Worm (Caenorhabditis elegans): ENCODE results near the gene Y57A10A.13.
A peak's percentile ranks its signal among the peaks of the same experiment; 100 is the strongest.

Y57A10A.13 gene

ce11 chrII:12184857-12185256, at the start of gene Y57A10A.13:
Y57A10A.13 (minus strand) TSS chrII:12184902.
- TF ChIP-seq nhr-84 (tag; optimal IDR thresholded peaks at IDR 0.05) (no peak), skn-1 (tag; optimal IDR thresholded peaks at IDR 0.05) (peak; percentile 15), efl-1 (optimal IDR thresholded peaks at IDR 0.05) (peak; percentile 58 to 80), efl-1 (GFP tag; optimal IDR thresholded peaks at IDR 0.05 in 1 of 2) (peak; percentile 84 to 98), Y116A8C.19 (tag; optimal IDR thresholded peaks at IDR 0.05; ENCODE audit: borderline replicate concordance) (no peak), xbp-1 (tag; optimal IDR thresholded peaks at IDR 0.05) (no peak), ceh-8 (GFP tag; optimal IDR thresholded peaks at IDR 0.05) (no peak), nhr-47 (tag; optimal IDR thresholded peaks at IDR 0.05) (no peak), zag-1 (tag; optimal IDR thresholded peaks at IDR 0.05) (no peak), snpc-4 (tag; optimal IDR thresholded peaks at IDR 0.05) (no peak), dpl-1 (GFP tag; optimal IDR thresholded peaks at IDR 0.05) (peak; percentile 72 to 87 (median 79)), blmp-1 (tag; optimal IDR thresholded peaks at IDR 0.05) (peak; percentile 13), rnt-1 (tag; optimal IDR thresholded peaks at IDR 0.05) (no peak), lsy-2 (tag; optimal IDR thresholded peaks at IDR 0.05) (peak; percentile 4 to 52), nhr-237 (tag; optimal IDR thresholded peaks at IDR 0.05) (no peak), nhr-28 (tag; optimal IDR thresholded peaks at IDR 0.05) (no peak), elt-2 (tag; optimal IDR thresholded peaks at IDR 0.05) (no peak), lin-35 (GFP tag; optimal IDR thresholded peaks at IDR 0.05) (peak; percentile 72 to 89)

ce11 chrII:12228005-12228404, 43.3 kb upstream of the Y57A10A.13 start, which contains the start of gene sinh-1:
sinh-1 (plus strand) TSS chrII:12228305.
- TF ChIP-seq nhr-90 (tag; optimal IDR thresholded peaks at IDR 0.05; ENCODE audit: poor library complexity) (no peak), aly-2 (tag; optimal IDR thresholded peaks at IDR 0.05) (no peak), zag-1 (tag; optimal IDR thresholded peaks at IDR 0.05) (no peak), ztf-11 (tag; optimal IDR thresholded peaks at IDR 0.05) (no peak), lin-39 (tag; optimal IDR thresholded peaks at IDR 0.05) (no peak), efl-1 (optimal IDR thresholded peaks at IDR 0.05) (no peak), efl-1 (GFP tag; optimal IDR thresholded peaks at IDR 0.05 in 1 of 2) (no peak), unc-130 (tag; optimal IDR thresholded peaks at IDR 0.05) (no peak), rnt-1 (tag; optimal IDR thresholded peaks at IDR 0.05) (no peak)

ce11 chrII:12226192-12226591, 41.5 kb upstream of the Y57A10A.13 start:
- TF ChIP-seq tbx-2 (tag; optimal IDR thresholded peaks at IDR 0.05): no peak
- no peak for TF ChIP-seq vab-15 (tag; optimal IDR thresholded peaks at IDR 0.05)
- no peak for TF ChIP-seq nhr-85 (tag)
- TF ChIP-seq irx-1 (tag; optimal IDR thresholded peaks at IDR 0.05): no peak
- no peak for TF ChIP-seq zag-1 (tag; optimal IDR thresholded peaks at IDR 0.05)
- no peak for TF ChIP-seq fkh-8 (tag; optimal IDR thresholded peaks at IDR 0.05)
- no peak for TF ChIP-seq blmp-1 (tag; optimal IDR thresholded peaks at IDR 0.05)
- no peak for TF ChIP-seq lin-39 (tag; optimal IDR thresholded peaks at IDR 0.05)
- TF ChIP-seq aly-2 (tag; optimal IDR thresholded peaks at IDR 0.05): no peak
- no peak for TF ChIP-seq swsn-7 (tag; optimal IDR thresholded peaks at IDR 0.05)
- TF ChIP-seq unc-86 (tag; optimal IDR thresholded peaks at IDR 0.05): no peak
- no peak for TF ChIP-seq pag-3 (tag; optimal IDR thresholded peaks at IDR 0.05; ENCODE audit: borderline replicate concordance, insufficient read depth)
- no peak for TF ChIP-seq lin-15B (tag; optimal IDR thresholded peaks at IDR 0.05)
- TF ChIP-seq alr-1 (tag; optimal IDR thresholded peaks at IDR 0.05; ENCODE audit: borderline replicate concordance): no peak
- no peak for TF ChIP-seq efl-3 (GFP tag; optimal IDR thresholded peaks at IDR 0.05)
- TF ChIP-seq xbp-1 (tag; optimal IDR thresholded peaks at IDR 0.05): no peak
- TF ChIP-seq C04F5.9 (tag; optimal IDR thresholded peaks at IDR 0.05): no peak
- no peak for TF ChIP-seq sox-4 (tag; optimal IDR thresholded peaks at IDR 0.05)
- no peak for TF ChIP-seq elt-3 (tag; optimal IDR thresholded peaks at IDR 0.05)

ce11 chrII:12224916-12225406, 40.3 kb upstream of the Y57A10A.13 start, which contains the start of the genes pqn-87 and rsr-2:
pqn-87 (minus strand) TSS chrII:12225086.
rsr-2 (plus strand) TSS chrII:12225356.
- TF ChIP-seq ceh-8 (GFP tag; optimal IDR thresholded peaks at IDR 0.05): no peak
- TF ChIP-seq snu-23 (GFP tag; optimal IDR thresholded peaks at IDR 0.05): peak; percentile 30
- peak; percentile 49 to 76 for TF ChIP-seq lin-35 (GFP tag; optimal IDR thresholded peaks at IDR 0.05)
- TF ChIP-seq egl-27 (tag; optimal IDR thresholded peaks at IDR 0.05): no peak
- no peak for TF ChIP-seq elt-3 (tag; optimal IDR thresholded peaks at IDR 0.05)
- no peak for TF ChIP-seq nhr-84 (tag; optimal IDR thresholded peaks at IDR 0.05)
- no peak for TF ChIP-seq sptf-1 (tag; optimal IDR thresholded peaks at IDR 0.05)
- TF ChIP-seq hlh-17 (GFP tag; optimal IDR thresholded peaks at IDR 0.05; ENCODE audit: borderline replicate concordance): no peak
- no peak for TF ChIP-seq nhr-19 (GFP tag; conservative IDR thresholded peaks at IDR 0.05)
- TF ChIP-seq ceh-63 (GFP tag; optimal IDR thresholded peaks at IDR 0.05): no peak
- TF ChIP-seq rnt-1 (tag; optimal IDR thresholded peaks at IDR 0.05): no peak
- TF ChIP-seq nhr-77 (tag; optimal IDR thresholded peaks at IDR 0.05): peak; percentile 3
- no peak for TF ChIP-seq swsn-7 (tag; optimal IDR thresholded peaks at IDR 0.05)
- no peak for TF ChIP-seq nhr-12 (tag; optimal IDR thresholded peaks at IDR 0.05)
- TF ChIP-seq ceh-88 (GFP tag; IDR thresholded peaks at IDR 0.05): no peak
- TF ChIP-seq pax-3 (tag; optimal IDR thresholded peaks at IDR 0.05): no peak

All from whole organism, L1 larva.